Worm (Caenorhabditis elegans) whole organism, young adult: ENCODE data around the gene ZK1251.3.

Experiments
- C06A6.2 ChIP-seq: fragments of 200-800 bp; sonication (Bioruptor generic); conservative IDR thresholded peaks from 2 replicates; pipeline ENCODE4 v1.3.6; 2022; ENCODE audit warnings: missing genetic modification characterization, missing compliant biosample characterization
- C17E4.6 ChIP-seq: fragments of 200-800 bp; sonication (Bioruptor generic); IDR thresholded peaks from 2 replicates; pipeline ENCODE4 v1.3.6; 2022; ENCODE audit warnings: missing genetic modification reagents, missing genetic modification characterization, missing compliant biosample characterization
- F10E7.11 ChIP-seq: sonication (generic microtip); optimal IDR thresholded peaks from 2 replicates; lab custom pipeline; 2017; ENCODE audit warnings: mild to moderate bottlenecking, missing genetic modification characterization, moderate library complexity, missing compliant biosample characterization
- F22D6.2 ChIP-seq: sonication (generic microtip); optimal IDR thresholded peaks from 2 replicates; lab custom pipeline; 2016; ENCODE audit warnings: mild to moderate bottlenecking, missing genetic modification characterization, missing compliant biosample characterization
- F39B2.1 ChIP-seq: fragments of 200-800 bp; sonication (Bioruptor generic); IDR thresholded peaks from 2 replicates; pipeline ENCODE4 v1.3.6; 2022; ENCODE audit warnings: missing genetic modification reagents, missing genetic modification characterization, missing compliant biosample characterization
- F52B5.7 ChIP-seq: sonication (generic microtip); optimal IDR thresholded peaks from 2 replicates; lab custom pipeline; 2016; ENCODE audit warnings: mild to moderate bottlenecking, missing genetic modification characterization, missing compliant biosample characterization
- F57A8.1 ChIP-seq: fragments of 200-800 bp; sonication (Bioruptor generic); optimal IDR thresholded peaks from 2 replicates; lab custom pipeline; 2018; ENCODE audit warnings: mild to moderate bottlenecking, missing genetic modification characterization, moderate library complexity, missing compliant biosample characterization
- Y53F4B.3 ChIP-seq: fragments of 200-800 bp; sonication (Bioruptor generic); IDR thresholded peaks from 2 replicates; pipeline ENCODE4 v1.3.6; 2022; ENCODE audit warnings: missing genetic modification reagents, missing genetic modification characterization, missing compliant biosample characterization
- Y56A3A.18 ChIP-seq: fragments of 200-800 bp; sonication (Bioruptor generic); IDR thresholded peaks from 2 replicates; pipeline ENCODE4 v1.3.6; 2022; ENCODE audit warnings: missing genetic modification reagents, missing genetic modification characterization, missing compliant biosample characterization
- Y79H2A.3 ChIP-seq: fragments of 200-800 bp; sonication (Bioruptor generic); conservative IDR thresholded peaks from 2 replicates; pipeline ENCODE4 v1.3.6; 2022; ENCODE audit warnings: missing genetic modification reagents, missing genetic modification characterization, missing compliant biosample characterization
- aptf-3 ChIP-seq: fragments of 200-800 bp; sonication (Bioruptor generic); IDR thresholded peaks from 2 replicates; pipeline ENCODE4 v1.3.6; 2022; ENCODE audit warnings: missing genetic modification characterization, missing compliant biosample characterization
- atf-7 ChIP-seq: sonication (generic microtip); optimal IDR thresholded peaks from 2 replicates; lab custom pipeline; 2017; ENCODE audit warnings: mild to moderate bottlenecking, missing genetic modification characterization, missing compliant biosample characterization
- attf-3 ChIP-seq: fragments of 200-800 bp; sonication (Bioruptor generic); conservative IDR thresholded peaks from 2 replicates; pipeline ENCODE4 v1.3.6; 2022; ENCODE audit warnings: missing genetic modification reagents, missing genetic modification characterization, missing compliant biosample characterization
- bed-2 ChIP-seq: fragments of 200-800 bp; sonication (Bioruptor generic); IDR thresholded peaks from 2 replicates; pipeline ENCODE4 v1.3.6; 2022; ENCODE audit warnings: missing genetic modification reagents, missing genetic modification characterization, missing compliant biosample characterization
- ceh-100 ChIP-seq: fragments of 200-800 bp; sonication (Bioruptor generic); IDR thresholded peaks from 2 replicates; pipeline ENCODE4 v1.3.6; 2022; ENCODE audit warnings: missing genetic modification reagents, missing genetic modification characterization, missing compliant biosample characterization
- ceh-27 ChIP-seq: fragments of 200-800 bp; sonication (Bioruptor generic); optimal IDR thresholded peaks from 2 replicates; lab custom pipeline; 2018; ENCODE audit warnings: mild to moderate bottlenecking, missing genetic modification characterization, moderate library complexity, missing compliant biosample characterization
- ceh-58 ChIP-seq: fragments of 200-800 bp; sonication (Bioruptor generic); IDR thresholded peaks from 2 replicates; pipeline ENCODE4 v1.3.6; 2022; ENCODE audit warnings: missing genetic modification characterization, missing compliant biosample characterization
- ceh-91 ChIP-seq: fragments of 200-800 bp; sonication (Bioruptor generic); IDR thresholded peaks from 2 replicates; pipeline ENCODE4 v1.3.6; 2022; ENCODE audit warnings: missing genetic modification reagents, missing genetic modification characterization, missing compliant biosample characterization
- die-1 ChIP-seq: sonication (generic microtip); optimal IDR thresholded peaks from 2 replicates; lab custom pipeline; 2016; ENCODE audit warnings: missing genotype, mild to moderate bottlenecking, missing genetic modification characterization, missing compliant biosample characterization
- dpl-1 ChIP-seq: fragments of 150-350 bp; optimal IDR thresholded peaks from 2 replicates; lab custom pipeline; 2014; ENCODE audit warnings: missing biosample characterization, missing genetic modification reagents, missing genetic modification characterization
- ets-4 ChIP-seq: fragments of 200-800 bp; sonication (Bioruptor generic); optimal IDR thresholded peaks from 2 replicates; lab custom pipeline; 2018; ENCODE audit warnings: mild to moderate bottlenecking, missing genetic modification characterization, missing compliant biosample characterization
- hlh-12 ChIP-seq: sonication (generic microtip); optimal IDR thresholded peaks from 2 replicates; lab custom pipeline; 2016; ENCODE audit warnings: missing genetic modification characterization, missing compliant biosample characterization
- hlh-26 ChIP-seq: fragments of 200-800 bp; sonication (Bioruptor generic); conservative IDR thresholded peaks from 2 replicates; pipeline ENCODE4 v1.3.6; 2022; ENCODE audit warnings: missing genetic modification reagents, missing genetic modification characterization, missing compliant biosample characterization
- hrde-1 ChIP-seq: sonication (generic microtip); optimal IDR thresholded peaks from 2 replicates; lab custom pipeline; 2016; ENCODE audit warnings: missing genetic modification characterization, mild to moderate bottlenecking, missing compliant biosample characterization, moderate library complexity, missing genotype, missing genetic modification reagents, borderline replicate concordance
- let-526 ChIP-seq: fragments of 200-800 bp; sonication (Bioruptor generic); IDR thresholded peaks from 2 replicates; pipeline ENCODE4 v1.3.6; 2022; ENCODE audit warnings: missing genetic modification reagents, missing genetic modification characterization, missing compliant biosample characterization
- lir-1 ChIP-seq: fragments of 200-800 bp; sonication (Bioruptor generic); conservative IDR thresholded peaks from 2 replicates; pipeline ENCODE4 v1.3.6; 2022; ENCODE audit warnings: missing genetic modification reagents, missing genetic modification characterization, missing compliant biosample characterization
- madf-6 ChIP-seq: fragments of 200-800 bp; sonication (Bioruptor generic); IDR thresholded peaks from 2 replicates; pipeline ENCODE4 v1.3.6; 2022; ENCODE audit warnings: missing genetic modification reagents, missing genetic modification characterization, missing compliant biosample characterization
- mes-4 ChIP-seq: sonication (generic microtip); optimal IDR thresholded peaks from 2 replicates; lab custom pipeline; 2016; ENCODE audit warnings: missing genotype, missing genetic modification characterization, missing compliant biosample characterization
- mxl-1 ChIP-seq: sonication (generic microtip); optimal IDR thresholded peaks from 2 replicates; lab custom pipeline; 2016; ENCODE audit warnings: missing genetic modification characterization, missing compliant biosample characterization
- nfya-1 ChIP-seq: sonication (generic microtip); optimal IDR thresholded peaks from 2 replicates; lab custom pipeline; 2017; ENCODE audit warnings: antibody characterized with exemption, missing compliant biosample characterization, missing genetic modification characterization, borderline replicate concordance; ENCODE audit not compliant: insufficient read depth
- nhr-179 ChIP-seq: sonication (generic microtip); optimal IDR thresholded peaks from 2 replicates; lab custom pipeline; 2016; ENCODE audit warnings: mild to moderate bottlenecking, missing genetic modification characterization, missing compliant biosample characterization
- nhr-80 ChIP-seq: sonication (generic microtip); optimal IDR thresholded peaks from 2 replicates; lab custom pipeline; 2016; ENCODE audit warnings: missing genetic modification characterization, missing compliant biosample characterization
- rcor-1 ChIP-seq: fragments of 200-800 bp; sonication (Bioruptor generic); IDR thresholded peaks from 2 replicates; pipeline ENCODE4 v1.3.6; 2022; ENCODE audit warnings: missing genetic modification reagents, missing genetic modification characterization, missing compliant biosample characterization
- repo-1 ChIP-seq: sonication (generic microtip); optimal IDR thresholded peaks from 2 replicates; lab custom pipeline; 2017; ENCODE audit warnings: mild to moderate bottlenecking, missing genetic modification characterization, missing compliant biosample characterization
- sea-2 ChIP-seq: fragments of 200-800 bp; sonication (Bioruptor generic); IDR thresholded peaks from 2 replicates; pipeline ENCODE4 v1.3.6; 2022; ENCODE audit warnings: missing genetic modification characterization, missing compliant biosample characterization
- snpc-1.1 ChIP-seq: sonication (generic microtip); optimal IDR thresholded peaks from 2 replicates; lab custom pipeline; 2017; ENCODE audit warnings: missing genetic modification characterization, mild to moderate bottlenecking, missing compliant biosample characterization, antibody characterized with exemption, moderate library complexity, missing genotype, missing genetic modification reagents; ENCODE audit not compliant: insufficient read depth
- snpc-1.3 ChIP-seq: sonication (generic microtip); optimal IDR thresholded peaks from 2 replicates; lab custom pipeline; 2017; ENCODE audit warnings: missing genetic modification characterization, mild to moderate bottlenecking, missing compliant biosample characterization, antibody characterized with exemption, moderate library complexity, missing genotype, missing genetic modification reagents; ENCODE audit not compliant: insufficient read depth
- snpc-4 ChIP-seq, 5 experiments: fragments of 150-350 bp in 1 of 5; sonication (generic microtip) in 4 of 5; optimal IDR thresholded peaks; 2 replicates each; lab custom pipeline; 2014 to 2018; ENCODE audit warnings: missing genetic modification characterization in 5 of 5, missing biosample characterization in 3 of 5, antibody characterized with exemption in 2 of 5, mild to moderate bottlenecking in 2 of 5, missing compliant biosample characterization in 2 of 5, missing genotype in 2 of 5, moderate library complexity in 2 of 5, missing genetic modification reagents in 1 of 5
- tbp1 ChIP-seq: fragments of 200-800 bp; sonication (Bioruptor generic); optimal IDR thresholded peaks from 2 replicates; lab custom pipeline; 2018; ENCODE audit warnings: mild to moderate bottlenecking, missing genetic modification characterization, missing compliant biosample characterization
- tbx-9 ChIP-seq: sonication (generic microtip); optimal IDR thresholded peaks from 2 replicates; lab custom pipeline; 2016; ENCODE audit warnings: borderline replicate concordance, missing genetic modification characterization, inconsistent platforms, missing compliant biosample characterization
- unc-130 ChIP-seq: sonication (generic microtip); optimal IDR thresholded peaks from 2 replicates; lab custom pipeline; 2016; ENCODE audit warnings: missing genetic modification reagents, missing genetic modification characterization, missing compliant biosample characterization
- zfh-2 ChIP-seq: fragments of 200-800 bp; sonication (Bioruptor generic); conservative IDR thresholded peaks from 2 replicates; pipeline ENCODE4 v1.3.6; 2022; ENCODE audit warnings: missing genetic modification reagents, missing genetic modification characterization, missing compliant biosample characterization
- ztf-25 ChIP-seq: fragments of 200-800 bp; sonication (Bioruptor generic); IDR thresholded peaks from 2 replicates; pipeline ENCODE4 v1.3.6; 2022; ENCODE audit warnings: missing genetic modification reagents, missing genetic modification characterization, missing compliant biosample characterization
- ztf-6 ChIP-seq: fragments of 200-800 bp; sonication (Bioruptor generic); IDR thresholded peaks from 2 replicates; pipeline ENCODE4 v1.3.6; 2022; ENCODE audit warnings: missing genetic modification reagents, missing genetic modification characterization, missing compliant biosample characterization

The ZK1251.3 gene

DNA sequence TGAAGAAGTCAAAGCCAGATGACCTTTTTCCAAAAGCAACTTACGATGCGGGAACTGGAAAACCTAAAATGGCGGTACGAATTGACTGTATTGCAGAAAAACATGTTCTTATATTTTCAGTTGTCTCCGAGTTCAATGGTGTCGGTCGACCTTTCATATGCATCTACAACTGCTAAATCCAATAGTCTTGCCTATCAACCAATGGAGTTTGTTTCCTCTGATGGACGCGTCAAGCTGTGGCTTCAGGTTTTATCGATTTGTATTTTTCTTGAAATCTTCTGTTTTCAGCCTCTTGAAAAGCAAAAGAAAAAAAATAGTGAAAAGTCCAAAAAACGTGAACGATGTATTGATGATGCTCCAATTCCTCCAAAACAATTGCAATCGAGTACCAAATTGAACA is 30.8 kb downstream of the ZK1251.3 start:
- TF ChIP-seq F10E7.11 (tag; lab: Kevin White, UChicago) = no peak
- TF ChIP-seq snpc-1.1 (tag; lab: Kevin White, UChicago) = no peak
- TF ChIP-seq, all 124 proteins: peak for 0

- TF ChIP-seq unc-130 (GFP tag; lab: Kevin White, UChicago) (no peak), hlh-26 (no peak), nhr-80 (tag; lab: Kevin White, UChicago) (peak; percentile 72)
These were observed 33.0 kb downstream of the ZK1251.3 start for ce11 chrIV:9716490-9716889.

DNA sequence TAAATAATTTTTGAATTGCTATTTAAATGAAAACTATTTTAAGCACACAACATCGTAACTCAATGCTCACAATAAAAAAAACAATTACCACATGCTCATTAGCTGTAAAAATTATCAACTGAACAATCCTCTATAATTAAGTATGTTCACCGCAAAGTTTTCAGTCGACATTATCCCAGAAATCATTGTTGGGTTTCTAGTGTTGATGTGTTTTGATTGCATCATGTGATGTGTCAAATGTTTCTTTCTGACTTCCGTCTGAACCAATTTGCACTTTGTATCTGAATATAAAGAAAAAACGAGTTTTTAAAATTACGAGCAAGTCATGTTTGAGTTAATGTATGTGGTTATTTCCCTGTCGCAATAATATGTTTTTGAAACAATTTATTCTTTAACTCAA is 34.4 kb downstream of the ZK1251.3 start:
- TF ChIP-seq madf-6 (GFP tag; lab: Robert Waterston, UW) (no peak), C06A6.2 (GFP tag; lab: Robert Waterston, UW) (no peak), sea-2 (GFP tag; lab: Robert Waterston, UW) (no peak), ceh-100 (no peak)

- no peak for TF ChIP-seq snpc-4 (GFP tag; optimal IDR thresholded peaks at IDR 0.05; lab: Kevin White, UChicago)
- TF ChIP-seq snpc-4 (tag; optimal IDR thresholded peaks at IDR 0.05; lab: Kevin White, UChicago) = peak in 3 of 4 experiments; percentile 19 to 23 (median 21)
- TF ChIP-seq Y53F4B.3 = no peak
- no peak for TF ChIP-seq Y79H2A.3
- TF ChIP-seq ztf-25 = no peak
- TF ChIP-seq F22D6.2 (tag; lab: Kevin White, UChicago) = no peak
- TF ChIP-seq tbx-9 = no peak
- TF ChIP-seq F39B2.1 = no peak
- TF ChIP-seq mxl-1 (tag; lab: Kevin White, UChicago) = no peak
- TF ChIP-seq ceh-27 (GFP tag; lab: Kevin White, UChicago) = no peak
- TF ChIP-seq ceh-91 = no peak
- TF ChIP-seq mes-4 (tag; lab: Kevin White, UChicago) = no peak
- no peak for TF ChIP-seq dpl-1
- no peak for TF ChIP-seq F52B5.7 (tag; lab: Kevin White, UChicago)
- TF ChIP-seq F57A8.1 = no peak
- TF ChIP-seq hlh-12 (tag; lab: Kevin White, UChicago) = no peak
- no peak for TF ChIP-seq die-1 (tag; lab: Kevin White, UChicago)
- no peak for TF ChIP-seq bed-2 (GFP tag; lab: Robert Waterston, UW)
- no peak for TF ChIP-seq Y56A3A.18 (GFP tag; lab: Robert Waterston, UW)
- no peak for TF ChIP-seq ceh-58
- peak; percentile 18 for TF ChIP-seq tbp1 (GFP tag; lab: Kevin White, UChicago)
- TF ChIP-seq let-526 (GFP tag; lab: Robert Waterston, UW) = no peak
- no peak for TF ChIP-seq aptf-3 (GFP tag; lab: Robert Waterston, UW)
- TF ChIP-seq zfh-2 (GFP tag; lab: Robert Waterston, UW) = no peak
- no peak for TF ChIP-seq lir-1 (GFP tag; lab: Robert Waterston, UW)
- no peak for TF ChIP-seq snpc-1.3 (tag; lab: Kevin White, UChicago)
- no peak for TF ChIP-seq nfya-1 (tag; lab: Kevin White, UChicago)
- no peak for TF ChIP-seq C17E4.6 (GFP tag; lab: Robert Waterston, UW)
- TF ChIP-seq ztf-6 (GFP tag; lab: Robert Waterston, UW) = no peak
- no peak for TF ChIP-seq repo-1 (tag; lab: Kevin White, UChicago)
- TF ChIP-seq hrde-1 (tag; lab: Kevin White, UChicago) = no peak
- no peak for TF ChIP-seq attf-3 (GFP tag; lab: Robert Waterston, UW)
- TF ChIP-seq nhr-179 (tag; lab: Kevin White, UChicago) = no peak
- TF ChIP-seq atf-7 (tag; lab: Kevin White, UChicago) = peak; percentile 18
- TF ChIP-seq rcor-1 (GFP tag; lab: Robert Waterston, UW) = no peak; the same call in 1 of the 2 replicates
- TF ChIP-seq ets-4 (GFP tag; lab: Kevin White, UChicago) = no peak
These were observed 34.9 kb downstream of the ZK1251.3 start for ce11 chrIV:9718396-9718795.
